Fruit fly (Drosophila melanogaster): ENCODE results near the gene CG9981.

CG9981 gene

DNA sequence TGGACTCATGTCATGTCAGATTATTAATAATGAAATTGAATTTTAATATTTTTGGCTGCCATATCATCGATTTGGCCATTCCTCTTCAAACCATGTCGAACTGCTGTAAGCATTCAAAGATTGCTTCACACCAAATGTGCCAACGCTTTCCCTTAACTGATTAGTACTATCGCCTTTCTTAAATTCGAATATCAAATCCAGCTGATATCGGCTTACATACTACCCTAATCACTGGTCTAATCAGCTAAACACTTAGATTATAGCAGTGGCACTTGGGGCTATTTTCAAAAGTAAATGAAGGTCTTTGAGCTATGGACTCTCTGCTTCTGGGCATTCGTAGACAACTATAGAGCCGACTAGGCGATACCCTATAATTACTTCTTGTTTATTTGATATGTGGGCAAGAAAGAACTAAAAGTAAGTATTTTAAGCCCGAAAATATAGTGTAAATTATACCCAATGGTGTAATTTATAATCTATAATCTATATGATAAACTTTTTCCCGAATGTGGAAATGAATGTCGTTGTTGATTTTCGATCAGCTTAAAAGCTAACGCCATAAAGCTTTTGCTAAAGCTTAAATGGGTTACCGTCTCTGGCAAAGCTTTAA lies 1.0 kb downstream of the CG9981 start:
- TF ChIP-seq CG1621 (tag; optimal IDR thresholded peaks at IDR 0.05) (no peak), CG6854 (GFP tag; optimal IDR thresholded peaks at IDR 0.05) (no peak), achi (GFP tag; optimal IDR thresholded peaks at IDR 0.05) (no peak), CG11294 (GFP tag; IDR thresholded peaks at IDR 0.05) (peak; percentile 79), dsx (GFP tag; optimal IDR thresholded peaks at IDR 0.05; ENCODE audit: poor library complexity, severe bottlenecking) (no peak), net (GFP tag; optimal IDR thresholded peaks at IDR 0.05) (peak; percentile 73), CG34406 (GFP tag; optimal IDR thresholded peaks at IDR 0.05) (peak; percentile 64), CG7368 (GFP tag; optimal IDR thresholded peaks at IDR 0.05) (peak; percentile 41), ss (GFP tag; optimal IDR thresholded peaks at IDR 0.05) (no peak), Eip75B (GFP tag; optimal IDR thresholded peaks at IDR 0.05) (no peak), CG11902 (GFP tag; optimal IDR thresholded peaks at IDR 0.05) (peak; percentile 18), CG15336 (GFP tag; IDR thresholded peaks at IDR 0.05) (peak; percentile 90), CG6276 (GFP tag; optimal IDR thresholded peaks at IDR 0.05) (no peak), pdm3 (GFP tag; optimal IDR thresholded peaks at IDR 0.05) (peak; percentile 80), esn (GFP tag; optimal IDR thresholded peaks at IDR 0.05) (no peak), spab (GFP tag; optimal IDR thresholded peaks at IDR 0.05) (no peak), CG3032 (tag; optimal IDR thresholded peaks at IDR 0.05) (no peak), CG4318 (GFP tag; optimal IDR thresholded peaks at IDR 0.05) (peak; percentile 38), CG8319 (GFP tag; optimal IDR thresholded peaks at IDR 0.05) (peak; percentile 31), Eip78C (GFP tag) (peak; percentile 92), CG31627 (GFP tag; optimal IDR thresholded peaks at IDR 0.05) (peak; percentile 46), CG6792 (GFP tag; optimal IDR thresholded peaks at IDR 0.05) (peak; percentile 68), lz (GFP tag; optimal IDR thresholded peaks at IDR 0.05) (no peak), Hr4 (GFP tag; optimal IDR thresholded peaks at IDR 0.05) (peak; percentile 83), fd59A (GFP tag; optimal IDR thresholded peaks at IDR 0.05) (no peak), OdsH (GFP tag; optimal IDR thresholded peaks at IDR 0.05) (no peak), acj6 (GFP tag; optimal IDR thresholded peaks at IDR 0.05) (no peak), fd85E (GFP tag; optimal IDR thresholded peaks at IDR 0.05) (no peak), CG9139 (GFP tag; optimal IDR thresholded peaks at IDR 0.05) (no peak), CG10631 (GFP tag; optimal IDR thresholded peaks at IDR 0.05) (peak; percentile 53), Ets21C (GFP tag; optimal IDR thresholded peaks at IDR 0.05) (peak; percentile 24), Sox14 (GFP tag; optimal IDR thresholded peaks at IDR 0.05) (no peak), svp (GFP tag) (peak; percentile 86), Smox (GFP tag; optimal IDR thresholded peaks at IDR 0.05) (no peak), Eip93F (GFP tag; optimal IDR thresholded peaks at IDR 0.05) (peak; percentile 45), salr (GFP tag; optimal IDR thresholded peaks at IDR 0.05) (no peak), cyc (GFP tag; optimal IDR thresholded peaks at IDR 0.05) (peak; percentile 48), eg (GFP tag; IDR thresholded peaks at IDR 0.05) (peak; percentile 89), dac (GFP tag; optimal IDR thresholded peaks at IDR 0.05) (peak; percentile 38), CG32006 (GFP tag; optimal IDR thresholded peaks at IDR 0.05) (peak; percentile 79), Blimp-1 (GFP tag; optimal IDR thresholded peaks at IDR 0.05) (no peak), Sox102F (GFP tag; optimal IDR thresholded peaks at IDR 0.05) (peak; percentile 49), CG11762 (GFP tag; optimal IDR thresholded peaks at IDR 0.05; ENCODE audit: insufficient read depth) (peak; percentile 54), Gug (GFP tag; IDR thresholded peaks at IDR 0.05) (peak; percentile 75), CG3919 (GFP tag; optimal IDR thresholded peaks at IDR 0.05) (peak; percentile 74), CG10669 (GFP tag; optimal IDR thresholded peaks at IDR 0.05) (no peak), topi (GFP tag; optimal IDR thresholded peaks at IDR 0.05) (no peak), CG6163 (GFP tag; IDR thresholded peaks at IDR 0.05) (peak; percentile 82), Hr38 (GFP tag; optimal IDR thresholded peaks at IDR 0.05) (no peak), Ets96B (tag; optimal IDR thresholded peaks at IDR 0.05) (peak; percentile 63), CG8632 (GFP tag; optimal IDR thresholded peaks at IDR 0.05) (peak; percentile 66), fkh (GFP tag; optimal IDR thresholded peaks at IDR 0.05) (no peak)
